Worm (Caenorhabditis elegans) whole organism, young adult: ENCODE data around the gene T19H12.2.

Experiments used
- Y67H2A.10 ChIP-seq: fragments of 200-800 bp; sonication (Bioruptor generic); conservative IDR thresholded peaks from 2 replicates; pipeline ENCODE4 v1.3.6; 2022; ENCODE audit warnings: missing genetic modification reagents, missing genetic modification characterization, missing compliant biosample characterization
- bed-1 ChIP-seq: fragments of 200-800 bp; sonication (Bioruptor generic); IDR thresholded peaks from 2 replicates; pipeline ENCODE4 v1.3.6; 2022; ENCODE audit warnings: missing genetic modification reagents, missing genetic modification characterization, missing compliant biosample characterization
- nfyb-1 ChIP-seq: fragments of 200-800 bp; sonication (Bioruptor generic); IDR thresholded peaks from 2 replicates; pipeline ENCODE4 v1.3.6; 2022; ENCODE audit warnings: missing genetic modification reagents, missing genetic modification characterization, missing compliant biosample characterization
- nhr-179 ChIP-seq: sonication (generic microtip); optimal IDR thresholded peaks from 2 replicates; lab custom pipeline; 2016; ENCODE audit warnings: mild to moderate bottlenecking, missing genetic modification characterization, missing compliant biosample characterization
- xnd-1 ChIP-seq: sonication (generic microtip); optimal IDR thresholded peaks from 2 replicates; lab custom pipeline; 2016; ENCODE audit warnings: missing genotype, missing genetic modification reagents, missing genetic modification characterization, missing compliant biosample characterization

ce11 chrV:4935096-4935495, 44.9 kb downstream of the T19H12.2 start:
- TF ChIP-seq xnd-1 (no peak), bed-1 (GFP tag; lab: Robert Waterston, UW) (no peak), Y67H2A.10 (no peak), nhr-179 (no peak), nfyb-1 (no peak)
